Fruit fly (Drosophila melanogaster) S2 (cell line): ENCODE measurements around the gene Art9.

Experiments used
- CG8478 ChIP-seq: fragments of >200 bp; optimal IDR thresholded peaks from 2 replicates; lab custom pipeline; 2018
- CTCF ChIP-seq, 2 experiments: fragments of >200 bp; optimal IDR thresholded peaks; 2 replicates each; lab custom pipeline; 2018

DNA sequence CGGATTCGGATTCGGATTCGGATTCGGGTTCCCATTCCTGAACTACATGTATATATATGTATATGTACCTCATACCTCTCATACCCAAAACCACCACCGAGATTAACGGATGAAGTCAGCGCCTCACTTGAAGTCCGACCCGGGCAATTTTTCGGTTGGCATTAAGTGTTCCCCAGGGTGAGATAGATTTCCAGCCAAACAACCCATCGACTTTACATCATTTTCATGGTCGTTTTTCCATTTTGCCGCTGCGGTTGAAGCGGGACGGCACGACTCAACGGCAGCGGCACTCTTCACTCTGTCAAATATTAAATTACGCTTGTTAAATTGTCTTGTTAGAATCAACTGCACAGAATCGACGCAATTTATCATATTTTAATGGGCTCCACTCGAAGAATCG, 13.0 kb downstream of the Art9 start:
- no peak for TF ChIP-seq CTCF (optimal IDR thresholded peaks at IDR 0.05; lab: Kevin White, UChicago)
- TF ChIP-seq CG8478: no peak
